In the genomic region with DNA sequence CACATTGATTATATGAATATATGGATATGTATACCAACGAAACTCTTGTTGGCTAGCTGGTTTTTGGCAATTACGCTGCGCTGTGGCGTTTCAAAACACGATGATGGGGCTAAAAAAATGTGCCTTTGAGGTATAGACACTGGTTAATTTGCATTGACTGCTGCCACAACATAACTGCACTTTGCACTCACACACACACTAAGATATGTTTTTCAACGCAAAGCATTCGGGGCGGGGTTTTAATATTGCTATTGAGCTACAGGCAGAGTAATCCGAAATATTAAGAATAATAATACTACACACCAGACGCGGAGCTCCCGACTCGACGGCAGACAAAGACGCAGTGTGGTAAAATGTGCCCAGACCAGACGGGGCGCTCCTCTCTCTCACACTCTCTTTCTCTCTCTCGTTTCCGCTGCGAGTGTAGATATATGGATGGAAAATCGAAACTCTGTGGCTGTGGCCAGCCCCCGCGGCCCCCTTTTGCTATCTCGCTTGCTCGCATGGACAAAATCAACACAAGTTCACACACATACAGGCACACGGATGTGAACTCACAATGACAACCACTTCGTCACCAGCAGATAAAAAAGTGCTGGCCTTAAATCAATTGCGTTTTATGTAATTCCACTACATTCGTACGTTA, we compare ENCODE assay signal across 2 fruit fly cellular contexts.
TF ChIP-seq lines count a peak whose summit lies in the region.

No protein-coding gene starts in this region.

TF ChIP-seq in whole organism, embryonic, 481 proteins besides CTCF, POLR2A, EP300 and RAD21 (continued from another document and continues in another):
- no peak for TF ChIP-seq ato (GFP tag; IDR thresholded peaks at IDR 0.05; lab: Robert Waterston, UW; ENCODE audit: partially characterized antibody)
- TF ChIP-seq Blimp-1 (GFP tag; optimal IDR thresholded peaks at IDR 0.05; lab: Kevin White, UChicago), result no peak
- TF ChIP-seq D19A (tag; optimal IDR thresholded peaks at IDR 0.05; lab: Kevin White, UChicago), result peak; percentile 0
- TF ChIP-seq CG11085 (GFP tag; IDR thresholded peaks at IDR 0.05; lab: Robert Waterston, UW), result no peak
- TF ChIP-seq CG10565 (GFP tag; optimal IDR thresholded peaks at IDR 0.05; lab: Kevin White, UChicago), result no peak
- TF ChIP-seq Eip74EF (GFP tag; optimal IDR thresholded peaks at IDR 0.05; lab: Kevin White, UChicago), result peak in 1 of 2 experiments; percentile 83
- TF ChIP-seq fd64A (GFP tag; optimal IDR thresholded peaks at IDR 0.05; lab: Kevin White, UChicago), result peak; percentile 65
- peak; percentile 36 for TF ChIP-seq exex (tag; optimal IDR thresholded peaks at IDR 0.05; lab: Kevin White, UChicago)
- no peak for TF ChIP-seq H2.0 (GFP tag; IDR thresholded peaks at IDR 0.05; lab: Robert Waterston, UW)
- peak; percentile 94 for TF ChIP-seq CG10543 (GFP tag; optimal IDR thresholded peaks at IDR 0.05; lab: Kevin White, UChicago)
- no peak for TF ChIP-seq Dip2 (GFP tag; IDR thresholded peaks at IDR 0.05; lab: Robert Waterston, UW)
- TF ChIP-seq fru (optimal IDR thresholded peaks at IDR 0.05; lab: Kevin White, UChicago), result no peak
- TF ChIP-seq CG6654 (GFP tag; optimal IDR thresholded peaks at IDR 0.05; lab: Kevin White, UChicago), result peak; percentile 5
- TF ChIP-seq CG12071 (GFP tag; optimal IDR thresholded peaks at IDR 0.05; lab: Kevin White, UChicago), result peak; percentile 84
- peak; percentile 11 for TF ChIP-seq ewg (GFP tag; optimal IDR thresholded peaks at IDR 0.05; lab: Kevin White, UChicago)
- peak; percentile 96 for TF ChIP-seq MESR4 (GFP tag; optimal IDR thresholded peaks at IDR 0.05; lab: Kevin White, UChicago)
- peak; percentile 43 for TF ChIP-seq CG12659 (GFP tag; optimal IDR thresholded peaks at IDR 0.05; lab: Kevin White, UChicago)
- TF ChIP-seq CG10462 (GFP tag; optimal IDR thresholded peaks at IDR 0.05; lab: Kevin White, UChicago), result no peak
- no peak for TF ChIP-seq Mrtf (GFP tag; IDR thresholded peaks at IDR 0.05; lab: Robert Waterston, UW)
- TF ChIP-seq nau (GFP tag; optimal IDR thresholded peaks at IDR 0.05; lab: Kevin White, UChicago), result peak; percentile 71
- TF ChIP-seq Max (GFP tag; optimal IDR thresholded peaks at IDR 0.05; lab: Kevin White, UChicago), result no peak
- TF ChIP-seq disco-r (GFP tag; optimal IDR thresholded peaks at IDR 0.05; lab: Kevin White, UChicago), result peak; percentile 32
- peak; percentile 71 for TF ChIP-seq CG6854 (GFP tag; optimal IDR thresholded peaks at IDR 0.05; lab: Kevin White, UChicago)
- no peak for TF ChIP-seq CG1024 (GFP tag; IDR thresholded peaks at IDR 0.05; lab: Robert Waterston, UW)
- TF ChIP-seq pb (GFP tag; optimal IDR thresholded peaks at IDR 0.05; lab: Kevin White, UChicago), result peak; percentile 38
- no peak for TF ChIP-seq CG30020 (tag; optimal IDR thresholded peaks at IDR 0.05; lab: Kevin White, UChicago)
- no peak for TF ChIP-seq GATAe (GFP tag; conservative IDR thresholded peaks at IDR 0.05; lab: Robert Waterston, UW)
- no peak for TF ChIP-seq sc (optimal IDR thresholded peaks at IDR 0.05; lab: Kevin White, UChicago)
- TF ChIP-seq sc (GFP tag; optimal IDR thresholded peaks at IDR 0.05; lab: Kevin White, UChicago), result no peak
- TF ChIP-seq CG9876 (GFP tag; optimal IDR thresholded peaks at IDR 0.05; lab: Kevin White, UChicago), result no peak
- TF ChIP-seq HLH4C (GFP tag; IDR thresholded peaks at IDR 0.05; lab: Robert Waterston, UW; ENCODE audit: partially characterized antibody), result no peak
- TF ChIP-seq Mes4 (GFP tag; optimal IDR thresholded peaks at IDR 0.05; lab: Kevin White, UChicago), result no peak
- peak; percentile 50 for TF ChIP-seq yki (optimal IDR thresholded peaks at IDR 0.05; lab: Kevin White, UChicago)
- TF ChIP-seq Xrp1 (GFP tag; IDR thresholded peaks at IDR 0.05; lab: Robert Waterston, UW), result no peak
- TF ChIP-seq onecut (GFP tag; IDR thresholded peaks at IDR 0.05; lab: Robert Waterston, UW), result peak; percentile 98
- TF ChIP-seq Sry-β (GFP tag; optimal IDR thresholded peaks at IDR 0.05; lab: Kevin White, UChicago), result peak; percentile 22
- TF ChIP-seq hbn (GFP tag; IDR thresholded peaks at IDR 0.05; lab: Robert Waterston, UW; ENCODE audit: partially characterized antibody), result no peak
- no peak for TF ChIP-seq CG15696 (tag; optimal IDR thresholded peaks at IDR 0.05; lab: Kevin White, UChicago)
- no peak for TF ChIP-seq CG17568 (GFP tag; optimal IDR thresholded peaks at IDR 0.05; lab: Kevin White, UChicago)
- TF ChIP-seq peb (GFP tag; IDR thresholded peaks at IDR 0.05; lab: Robert Waterston, UW), result no peak
- no peak for TF ChIP-seq CG9817 (tag; optimal IDR thresholded peaks at IDR 0.05; lab: Kevin White, UChicago)
- TF ChIP-seq p53 (GFP tag; optimal IDR thresholded peaks at IDR 0.05; lab: Kevin White, UChicago), result no peak
- no peak for TF ChIP-seq Optix (GFP tag; IDR thresholded peaks at IDR 0.05; lab: Robert Waterston, UW)
- TF ChIP-seq HHEX (GFP tag; optimal IDR thresholded peaks at IDR 0.05; lab: Kevin White, UChicago), result peak; percentile 70
- peak; percentile 16 for TF ChIP-seq zfh2 (GFP tag; optimal IDR thresholded peaks at IDR 0.05; lab: Kevin White, UChicago)
- TF ChIP-seq MTF-1 (GFP tag; optimal IDR thresholded peaks at IDR 0.05; lab: Kevin White, UChicago; ENCODE audit: borderline replicate concordance), result peak; percentile 79
- TF ChIP-seq CG18599 (GFP tag; optimal IDR thresholded peaks at IDR 0.05; lab: Kevin White, UChicago), result peak; percentile 82
- no peak for TF ChIP-seq CG8290 (GFP tag; optimal IDR thresholded peaks at IDR 0.05; lab: Kevin White, UChicago)
- TF ChIP-seq CG8290 (tag; optimal IDR thresholded peaks at IDR 0.05; lab: Kevin White, UChicago), result peak; percentile 46 to 73
- TF ChIP-seq CG13624 (GFP tag; optimal IDR thresholded peaks at IDR 0.05; lab: Kevin White, UChicago), result peak; percentile 74
- TF ChIP-seq Mad (GFP tag; optimal IDR thresholded peaks at IDR 0.05; lab: Kevin White, UChicago), result no peak
- no peak for TF ChIP-seq btn (GFP tag; optimal IDR thresholded peaks at IDR 0.05; lab: Kevin White, UChicago)
- peak; percentile 50 for TF ChIP-seq B-H2 (GFP tag; optimal IDR thresholded peaks at IDR 0.05; lab: Kevin White, UChicago)
- TF ChIP-seq Hr3 (GFP tag; optimal IDR thresholded peaks at IDR 0.05; lab: Kevin White, UChicago), result no peak
- no peak for TF ChIP-seq inv (GFP tag; IDR thresholded peaks at IDR 0.05; lab: Robert Waterston, UW; ENCODE audit: partially characterized antibody)
- TF ChIP-seq CG8388 (GFP tag; optimal IDR thresholded peaks at IDR 0.05; lab: Kevin White, UChicago), result no peak
- TF ChIP-seq NFAT (GFP tag; IDR thresholded peaks at IDR 0.05; lab: Robert Waterston, UW), result no peak
- peak; percentile 11 for TF ChIP-seq Dad (GFP tag; optimal IDR thresholded peaks at IDR 0.05; lab: Kevin White, UChicago)
- TF ChIP-seq Antp (GFP tag; optimal IDR thresholded peaks at IDR 0.05; lab: Kevin White, UChicago), result peak; percentile 13
- TF ChIP-seq CG14860 (GFP tag; IDR thresholded peaks at IDR 0.05; lab: Robert Waterston, UW; ENCODE audit: partially characterized antibody), result no peak
- TF ChIP-seq Hmr (GFP tag; optimal IDR thresholded peaks at IDR 0.05; lab: Kevin White, UChicago), result peak; percentile 77
- peak; percentile 24 for TF ChIP-seq CG4707 (GFP tag; optimal IDR thresholded peaks at IDR 0.05; lab: Kevin White, UChicago)
- no peak for TF ChIP-seq CG10959 (GFP tag; IDR thresholded peaks at IDR 0.05; lab: Robert Waterston, UW)

TF ChIP-seq in whole organism, prepupa, 60 proteins besides CTCF, POLR2A, EP300 and RAD21 (continued from another document):
- TF ChIP-seq CG4318 (GFP tag; optimal IDR thresholded peaks at IDR 0.05; lab: Kevin White, UChicago) (no peak), fkh (GFP tag; optimal IDR thresholded peaks at IDR 0.05; lab: Kevin White, UChicago) (peak; percentile 99), CG6276 (GFP tag; optimal IDR thresholded peaks at IDR 0.05; lab: Kevin White, UChicago) (peak; percentile 42), Hr4 (GFP tag; optimal IDR thresholded peaks at IDR 0.05; lab: Kevin White, UChicago) (no peak)
